Worm (Caenorhabditis elegans) whole organism, L2 larva: ENCODE measurements around the gene F35A5.8.

Experiments used
- C34F6.9 ChIP-seq: fragments of 150-350 bp; optimal IDR thresholded peaks from 2 replicates; lab custom pipeline; 2014; ENCODE audit warnings: missing biosample characterization, missing genetic modification characterization
- R02D3.7 ChIP-seq: fragments of 150-350 bp; optimal IDR thresholded peaks from 2 replicates; lab custom pipeline; 2014; ENCODE audit warnings: missing biosample characterization, missing genetic modification characterization
- ZK546.5 ChIP-seq: sonication (generic microtip); optimal IDR thresholded peaks from 2 replicates; lab custom pipeline; 2017; ENCODE audit warnings: missing biosample characterization, missing genetic modification characterization
- alr-1 ChIP-seq: fragments of 150-350 bp; optimal IDR thresholded peaks from 2 replicates; lab custom pipeline; 2014; ENCODE audit warnings: missing biosample characterization, missing genetic modification characterization
- ama-1 ChIP-seq: fragments of 150-350 bp; optimal IDR thresholded peaks from 2 replicates; lab custom pipeline; 2018; ENCODE audit warnings: inconsistent platforms
- blmp-1 ChIP-seq: sonication (generic microtip); optimal IDR thresholded peaks from 2 replicates; lab custom pipeline; 2017; ENCODE audit warnings: missing genetic modification characterization, mild to moderate bottlenecking, missing compliant biosample characterization, antibody characterized with exemption, moderate library complexity; ENCODE audit not compliant: insufficient read depth
- ceh-16 ChIP-seq: fragments of 150-350 bp; optimal IDR thresholded peaks from 2 replicates; lab custom pipeline; 2014; ENCODE audit warnings: missing biosample characterization, missing genetic modification characterization
- ceh-82 ChIP-seq: fragments of 150-350 bp; optimal IDR thresholded peaks from 2 replicates; lab custom pipeline; 2014; ENCODE audit warnings: missing biosample characterization, missing genetic modification characterization
- crh-2 ChIP-seq: sonication (generic microtip); optimal IDR thresholded peaks from 2 replicates; lab custom pipeline; 2017; ENCODE audit warnings: missing biosample characterization, missing genetic modification characterization
- dmd-4 ChIP-seq: sonication (generic microtip); optimal IDR thresholded peaks from 2 replicates; lab custom pipeline; 2017; ENCODE audit warnings: missing biosample characterization, missing genetic modification characterization
- egl-27 ChIP-seq: sonication (generic microtip); optimal IDR thresholded peaks from 3 replicates; lab custom pipeline; 2017; ENCODE audit warnings: missing biosample characterization, missing genetic modification reagents, missing genetic modification characterization
- lin-11 ChIP-seq: fragments of 150-350 bp; sonication (generic microtip); optimal IDR thresholded peaks from 2 replicates; lab custom pipeline; 2014; ENCODE audit warnings: missing biosample characterization, missing genetic modification characterization, inconsistent platforms, mixed read lengths
- lin-13 ChIP-seq: fragments of 150-350 bp; optimal IDR thresholded peaks from 2 replicates; lab custom pipeline; 2014; ENCODE audit warnings: missing biosample characterization, missing genetic modification reagents, missing genetic modification characterization
- lsy-2 ChIP-seq, 2 experiments: fragments of 150-350 bp in 1 of 2; sonication (generic microtip) in 1 of 2; optimal IDR thresholded peaks; 2 replicates each; lab custom pipeline; 2014 to 2017; ENCODE audit warnings: missing biosample characterization in 2 of 2, missing genetic modification characterization in 2 of 2
- mab-5 ChIP-seq: fragments of 150-350 bp; optimal IDR thresholded peaks from 2 replicates; lab custom pipeline; 2014; ENCODE audit warnings: missing biosample characterization, missing genetic modification characterization
- mbf-1 ChIP-seq: sonication (generic microtip); optimal IDR thresholded peaks from 2 replicates; lab custom pipeline; 2017; ENCODE audit warnings: missing biosample characterization, missing genetic modification characterization
- mdl-1 ChIP-seq, 2 experiments: fragments of 150-350 bp in 1 of 2; sonication (generic microtip) in 1 of 2; optimal IDR thresholded peaks; 2 replicates each; lab custom pipeline; 2017; ENCODE audit warnings: missing biosample characterization in 2 of 2, missing genetic modification characterization in 2 of 2
- nhr-11 ChIP-seq: fragments of 150-350 bp; optimal IDR thresholded peaks from 2 replicates; lab custom pipeline; 2014; ENCODE audit warnings: missing biosample characterization, missing genetic modification characterization
- nhr-12 ChIP-seq: fragments of 150-350 bp; optimal IDR thresholded peaks from 2 replicates; lab custom pipeline; 2014; ENCODE audit warnings: missing biosample characterization, missing genetic modification characterization
- nhr-129 ChIP-seq: fragments of 150-350 bp; optimal IDR thresholded peaks from 2 replicates; lab custom pipeline; 2014; ENCODE audit warnings: missing biosample characterization, missing genetic modification characterization
- nhr-21 ChIP-seq: fragments of 150-350 bp; optimal IDR thresholded peaks from 2 replicates; lab custom pipeline; 2014; ENCODE audit warnings: missing biosample characterization, missing genetic modification characterization
- nhr-23 ChIP-seq: fragments of 150-350 bp; optimal IDR thresholded peaks from 2 replicates; lab custom pipeline; 2014; ENCODE audit warnings: missing biosample characterization, missing genetic modification reagents, missing genetic modification characterization
- nhr-237 ChIP-seq: fragments of 150-350 bp; optimal IDR thresholded peaks from 2 replicates; lab custom pipeline; 2014; ENCODE audit warnings: missing biosample characterization, missing genetic modification characterization
- nhr-6 ChIP-seq: fragments of 150-350 bp; optimal IDR thresholded peaks from 2 replicates; lab custom pipeline; 2014; ENCODE audit warnings: missing biosample characterization, missing genetic modification characterization
- nhr-77 ChIP-seq: fragments of 150-350 bp; optimal IDR thresholded peaks from 2 replicates; lab custom pipeline; 2014; ENCODE audit warnings: missing biosample characterization, missing genetic modification characterization
- peb-1 ChIP-seq: fragments of 150-350 bp; optimal IDR thresholded peaks from 2 replicates; lab custom pipeline; 2014; ENCODE audit warnings: missing biosample characterization, missing genetic modification characterization
- sem-4 ChIP-seq: fragments of 150-350 bp; optimal IDR thresholded peaks from 2 replicates; lab custom pipeline; 2014; ENCODE audit warnings: missing biosample characterization, missing genetic modification reagents, missing genetic modification characterization
- skn-1 ChIP-seq: sonication (generic microtip); optimal IDR thresholded peaks from 2 replicates; lab custom pipeline; 2017; ENCODE audit warnings: missing biosample characterization, missing genetic modification characterization
- sma-3 ChIP-seq: sonication (generic microtip); optimal IDR thresholded peaks from 2 replicates; lab custom pipeline; 2016; ENCODE audit warnings: missing genetic modification reagents, missing genetic modification characterization, missing compliant biosample characterization
- sma-9 ChIP-seq, 2 experiments: fragments of 150-350 bp in 1 of 2; sonication (generic microtip) in 1 of 2; optimal IDR thresholded peaks; 2 replicates each; lab custom pipeline; 2014 to 2016; ENCODE audit warnings: missing genetic modification characterization in 2 of 2, mild to moderate bottlenecking in 1 of 2, missing biosample characterization in 1 of 2, missing compliant biosample characterization in 1 of 2, missing genetic modification reagents in 1 of 2, moderate library complexity in 1 of 2
- unc-39 ChIP-seq: fragments of 150-350 bp; optimal IDR thresholded peaks from 2 replicates; lab custom pipeline; 2014; ENCODE audit warnings: missing biosample characterization, missing genetic modification characterization
- unc-55 ChIP-seq: fragments of 150-350 bp; sonication (generic microtip); optimal IDR thresholded peaks from 3 replicates; lab custom pipeline; 2014; ENCODE audit warnings: missing biosample characterization, missing genetic modification reagents, missing genetic modification characterization
- unc-62 ChIP-seq: fragments of 150-350 bp; optimal IDR thresholded peaks from 2 replicates; lab custom pipeline; 2014; ENCODE audit warnings: missing biosample characterization, missing genetic modification reagents, missing genetic modification characterization
- zag-1 ChIP-seq: fragments of 150-350 bp; optimal IDR thresholded peaks from 2 replicates; lab custom pipeline; 2014; ENCODE audit warnings: missing biosample characterization, missing genetic modification characterization
- ztf-11 ChIP-seq: sonication (generic microtip); optimal IDR thresholded peaks from 2 replicates; lab custom pipeline; 2017; ENCODE audit warnings: missing biosample characterization, missing genetic modification characterization
- ztf-4 ChIP-seq: fragments of 150-350 bp; optimal IDR thresholded peaks from 2 replicates; lab custom pipeline; 2014; ENCODE audit warnings: missing biosample characterization, missing genetic modification characterization

The F35A5.8 gene

ce11 chrX:3768717-3769116 lies 34.5 kb downstream of the F35A5.8 start, which contains the start of gene F47B7.5:
F47B7.5 (minus strand) TSS chrX:3768817.
- TF ChIP-seq ztf-11 (tag; lab: Kevin White, UChicago) (no peak), nhr-11 (tag; lab: Kevin White, UChicago) (no peak), sma-3 (GFP tag; lab: Kevin White, UChicago) (no peak), nhr-237 (no peak), ZK546.5 (no peak), C34F6.9 (no peak), ceh-82 (tag; lab: Kevin White, UChicago) (no peak), mbf-1 (tag; lab: Kevin White, UChicago) (no peak), lsy-2 (tag; optimal IDR thresholded peaks at IDR 0.05; lab: Kevin White, UChicago) (no peak), nhr-77 (tag; lab: Kevin White, UChicago) (no peak), egl-27 (tag; lab: Kevin White, UChicago) (no peak), blmp-1 (tag; lab: Kevin White, UChicago) (no peak), zag-1 (no peak), unc-62 (GFP tag; lab: Kevin White, UChicago) (no peak), crh-2 (tag; lab: Kevin White, UChicago) (no peak), nhr-21 (no peak), ceh-16 (tag; lab: Kevin White, UChicago) (no peak), unc-39 (tag; lab: Kevin White, UChicago) (no peak), peb-1 (no peak), nhr-23 (tag; lab: Kevin White, UChicago) (no peak)
- TF ChIP-seq, all 48 proteins: peak for 0

ce11 chrX:3766552-3766951 lies 36.7 kb downstream of the F35A5.8 start, which contains the start of gene F47B7.4:
F47B7.4 (minus strand) TSS chrX:3766652.
- TF ChIP-seq ztf-4 (tag; lab: Kevin White, UChicago) (no peak), blmp-1 (tag; lab: Kevin White, UChicago) (no peak), ceh-16 (tag; lab: Kevin White, UChicago) (no peak), ceh-82 (tag; lab: Kevin White, UChicago) (no peak), lin-11 (no peak), nhr-129 (tag; lab: Kevin White, UChicago) (no peak), ZK546.5 (no peak), lin-13 (GFP tag; lab: Kevin White, UChicago) (no peak), nhr-237 (no peak), dmd-4 (no peak), sma-9 (GFP tag; optimal IDR thresholded peaks at IDR 0.05; lab: Kevin White, UChicago) (no peak), sma-9 (tag; optimal IDR thresholded peaks at IDR 0.05; lab: Kevin White, UChicago) (no peak), sem-4 (tag; lab: Kevin White, UChicago) (no peak), mab-5 (tag; lab: Kevin White, UChicago) (no peak), R02D3.7 (tag; lab: Kevin White, UChicago) (no peak), egl-27 (tag; lab: Kevin White, UChicago) (no peak), mdl-1 (tag; optimal IDR thresholded peaks at IDR 0.05; lab: Kevin White, UChicago) (no peak), ztf-11 (tag; lab: Kevin White, UChicago) (no peak), nhr-6 (no peak)

- TF ChIP-seq zag-1, result no peak
- TF ChIP-seq crh-2 (tag; lab: Kevin White, UChicago), result no peak
- TF ChIP-seq skn-1 (tag; lab: Kevin White, UChicago), result no peak
- TF ChIP-seq egl-27 (tag; lab: Kevin White, UChicago), result no peak
- no peak for TF ChIP-seq alr-1 (tag; lab: Kevin White, UChicago)
- no peak for TF ChIP-seq ceh-16 (tag; lab: Kevin White, UChicago)
- TF ChIP-seq ama-1, result no peak
- TF ChIP-seq mbf-1 (tag; lab: Kevin White, UChicago), result no peak
- no peak for TF ChIP-seq nhr-11 (tag; lab: Kevin White, UChicago)
- TF ChIP-seq ceh-82 (tag; lab: Kevin White, UChicago), result no peak
- TF ChIP-seq dmd-4, result no peak
- TF ChIP-seq mab-5 (tag; lab: Kevin White, UChicago), result no peak
- TF ChIP-seq nhr-77 (tag; lab: Kevin White, UChicago), result no peak
- TF ChIP-seq unc-55, result no peak
- no peak for TF ChIP-seq nhr-237
- no peak for TF ChIP-seq ztf-11 (tag; lab: Kevin White, UChicago)
- no peak for TF ChIP-seq sma-3 (GFP tag; lab: Kevin White, UChicago)
- no peak for TF ChIP-seq nhr-12 (tag; lab: Kevin White, UChicago)
- no peak for TF ChIP-seq unc-62 (GFP tag; lab: Kevin White, UChicago)
These were observed 39.0 kb downstream of the F35A5.8 start, which contains the start of gene F47B7.3 for ce11 chrX:3764295-3764694. F47B7.3 (minus strand) TSS chrX:3764395.
